Fruit fly (Drosophila melanogaster) whole organism, prepupa: ENCODE data around the gene Jhbp13.
A peak's percentile ranks its signal among the peaks of the same experiment; 100 is the strongest.

Source experiments
- Blimp-1 ChIP-seq: fragments of 200-800 bp; sonication (Bioruptor generic); optimal IDR thresholded peaks from 3 replicates; lab custom pipeline; 2017; ENCODE audit warnings: missing biosample characterization, missing genetic modification characterization, mild to moderate bottlenecking, moderate library complexity, missing genetic modification reagents
- CG10631 ChIP-seq: fragments of 200-800 bp; sonication (Bioruptor generic); optimal IDR thresholded peaks from 2 replicates; lab custom pipeline; 2016; ENCODE audit warnings: missing biosample characterization, missing genetic modification characterization
- CG15336 ChIP-seq: fragments of 200-800 bp; sonication (Bioruptor generic); IDR thresholded peaks from 2 replicates; pipeline ENCODE4 v1.3.6; 2022; ENCODE audit warnings: missing biosample characterization, missing genetic modification characterization
- CG1621 ChIP-seq: fragments of 200-800 bp; sonication (Bioruptor generic); optimal IDR thresholded peaks from 3 replicates; lab custom pipeline; 2018; ENCODE audit warnings: missing biosample characterization, mild to moderate bottlenecking, missing genetic modification characterization
- CG3032 ChIP-seq: fragments of 200-800 bp; optimal IDR thresholded peaks from 2 replicates; lab custom pipeline; 2019; ENCODE audit warnings: missing biosample characterization, mild to moderate bottlenecking, missing genetic modification characterization, moderate library complexity
- CG31627 ChIP-seq: fragments of 200-800 bp; sonication (Bioruptor generic); optimal IDR thresholded peaks from 3 replicates; lab custom pipeline; 2016; ENCODE audit warnings: missing biosample characterization, missing genetic modification characterization
- CG32006 ChIP-seq: fragments of 200-800 bp; sonication (Bioruptor generic); optimal IDR thresholded peaks from 3 replicates; lab custom pipeline; 2017; ENCODE audit warnings: missing biosample characterization, mild to moderate bottlenecking, missing genetic modification characterization
- CG34406 ChIP-seq: fragments of 200-800 bp; sonication (Bioruptor generic); optimal IDR thresholded peaks from 3 replicates; lab custom pipeline; 2016; ENCODE audit warnings: missing biosample characterization, missing genetic modification characterization
- CG3919 ChIP-seq: fragments of 200-800 bp; sonication (Bioruptor generic); optimal IDR thresholded peaks from 3 replicates; lab custom pipeline; 2016; ENCODE audit warnings: missing biosample characterization, missing genetic modification characterization
- CG4318 ChIP-seq: fragments of 200-800 bp; sonication (Bioruptor generic); optimal IDR thresholded peaks from 3 replicates; lab custom pipeline; 2017; ENCODE audit warnings: missing biosample characterization, mild to moderate bottlenecking, missing genetic modification characterization
- CG6163 ChIP-seq: fragments of 200-800 bp; sonication (Bioruptor generic); IDR thresholded peaks from 3 replicates; pipeline ENCODE4 v1.3.6; 2022; ENCODE audit warnings: missing biosample characterization, missing genetic modification characterization
- CG6276 ChIP-seq: fragments of 200-800 bp; sonication (Bioruptor generic); optimal IDR thresholded peaks from 2 replicates; lab custom pipeline; 2017; ENCODE audit warnings: missing biosample characterization, mild to moderate bottlenecking, missing genetic modification characterization
- CG6808 ChIP-seq: fragments of 200-800 bp; sonication (Bioruptor generic); optimal IDR thresholded peaks from 3 replicates; lab custom pipeline; 2017; ENCODE audit warnings: missing biosample characterization, missing genetic modification characterization, mild to moderate bottlenecking, moderate library complexity, missing genetic modification reagents
- CG6854 ChIP-seq: fragments of 200-800 bp; sonication (Bioruptor generic); optimal IDR thresholded peaks from 2 replicates; lab custom pipeline; 2017; ENCODE audit warnings: missing biosample characterization, mild to moderate bottlenecking, missing genetic modification characterization
- CG7368 ChIP-seq: fragments of 200-800 bp; sonication (Bioruptor generic); optimal IDR thresholded peaks from 3 replicates; lab custom pipeline; 2016; ENCODE audit warnings: missing biosample characterization, missing genetic modification characterization
- CG8119 ChIP-seq: fragments of 200-800 bp; sonication (Bioruptor generic); IDR thresholded peaks from 3 replicates; pipeline ENCODE4 v1.3.6; 2022; ENCODE audit warnings: missing biosample characterization, missing genetic modification characterization
- CG8319 ChIP-seq: fragments of 200-800 bp; sonication (Bioruptor generic); optimal IDR thresholded peaks from 3 replicates; lab custom pipeline; 2016; ENCODE audit warnings: missing biosample characterization, missing genetic modification characterization
- CG9139 ChIP-seq: fragments of 200-800 bp; sonication (Bioruptor generic); optimal IDR thresholded peaks from 3 replicates; lab custom pipeline; 2017; ENCODE audit warnings: missing biosample characterization, mild to moderate bottlenecking, missing genetic modification characterization
- Eip78C ChIP-seq: fragments of 200-800 bp; sonication (Bioruptor generic); peaks from one replicate; lab custom pipeline; 2016; ENCODE audit warnings: missing biosample characterization, missing genetic modification characterization
- Eip93F ChIP-seq: fragments of 200-800 bp; sonication (Bioruptor generic); optimal IDR thresholded peaks from 2 replicates; lab custom pipeline; 2016; ENCODE audit warnings: missing biosample characterization, mild to moderate bottlenecking, missing genetic modification characterization
- Ets21C ChIP-seq: fragments of 200-800 bp; sonication (Bioruptor generic); optimal IDR thresholded peaks from 3 replicates; lab custom pipeline; 2016; ENCODE audit warnings: missing biosample characterization, missing genetic modification characterization
- Hr38 ChIP-seq: sonication (Bioruptor generic); optimal IDR thresholded peaks from 2 replicates; lab custom pipeline; 2016; ENCODE audit warnings: missing biosample characterization, missing genetic modification characterization
- Hr4 ChIP-seq: fragments of 200-800 bp; sonication (Bioruptor generic); optimal IDR thresholded peaks from 3 replicates; lab custom pipeline; 2016; ENCODE audit warnings: missing biosample characterization, missing genetic modification characterization
- Sox102F ChIP-seq: fragments of 200-800 bp; sonication (Bioruptor generic); optimal IDR thresholded peaks from 2 replicates; lab custom pipeline; 2016; ENCODE audit warnings: missing biosample characterization, mild to moderate bottlenecking, missing genetic modification characterization
- Sox14 ChIP-seq: fragments of 200-800 bp; sonication (Bioruptor generic); optimal IDR thresholded peaks from 3 replicates; lab custom pipeline; 2016; ENCODE audit warnings: missing biosample characterization, missing genetic modification characterization
- acj6 ChIP-seq: fragments of 200-800 bp; sonication (Bioruptor generic); optimal IDR thresholded peaks from 3 replicates; lab custom pipeline; 2016; ENCODE audit warnings: missing biosample characterization, missing genetic modification characterization
- cyc ChIP-seq: fragments of 200-800 bp; sonication (Bioruptor generic); optimal IDR thresholded peaks from 3 replicates; lab custom pipeline; 2016; ENCODE audit warnings: missing biosample characterization, missing genetic modification characterization
- dac ChIP-seq: fragments of 200-800 bp; sonication (Bioruptor generic); optimal IDR thresholded peaks from 2 replicates; lab custom pipeline; 2017; ENCODE audit warnings: missing biosample characterization, mild to moderate bottlenecking, missing genetic modification characterization
- dsx ChIP-seq: fragments of 200-800 bp; optimal IDR thresholded peaks from 3 replicates; lab custom pipeline; 2019; ENCODE audit warnings: missing biosample characterization, mild to moderate bottlenecking, missing genetic modification characterization, moderate library complexity; ENCODE audit not compliant: poor library complexity, severe bottlenecking
- eg ChIP-seq: fragments of 200-800 bp; sonication (Bioruptor generic); IDR thresholded peaks from 3 replicates; pipeline ENCODE4 v1.3.6; 2022; ENCODE audit warnings: missing biosample characterization, missing genetic modification characterization
- esn ChIP-seq: fragments of 200-800 bp; sonication (Bioruptor generic); optimal IDR thresholded peaks from 2 replicates; lab custom pipeline; 2016; ENCODE audit warnings: missing biosample characterization, mild to moderate bottlenecking, missing genetic modification characterization, moderate library complexity
- fd59A ChIP-seq: fragments of 200-800 bp; sonication (Bioruptor generic); optimal IDR thresholded peaks from 2 replicates; lab custom pipeline; 2017; ENCODE audit warnings: missing biosample characterization, mild to moderate bottlenecking, missing genetic modification characterization, missing genetic modification reagents
- net ChIP-seq: fragments of 200-800 bp; sonication (Bioruptor generic); optimal IDR thresholded peaks from 3 replicates; lab custom pipeline; 2016; ENCODE audit warnings: missing biosample characterization, missing genetic modification characterization
- spab ChIP-seq: fragments of 200-800 bp; sonication (Bioruptor generic); optimal IDR thresholded peaks from 2 replicates; lab custom pipeline; 2017; ENCODE audit warnings: missing biosample characterization, mild to moderate bottlenecking, missing genetic modification characterization, missing genetic modification reagents
- ss ChIP-seq, 2 experiments: fragments of 200-800 bp; sonication (Bioruptor generic); optimal IDR thresholded peaks; 2 replicates in 1 of 2; 3 replicates in 1 of 2; lab custom pipeline; 2017 to 2018; ENCODE audit warnings: mild to moderate bottlenecking in 2 of 2, missing biosample characterization in 2 of 2, missing genetic modification characterization in 2 of 2, moderate library complexity in 1 of 2
- vri ChIP-seq: fragments of 200-800 bp; sonication (Bioruptor generic); optimal IDR thresholded peaks from 3 replicates; lab custom pipeline; 2016; ENCODE audit warnings: missing biosample characterization, mild to moderate bottlenecking, missing genetic modification characterization

Jhbp13 gene

DNA sequence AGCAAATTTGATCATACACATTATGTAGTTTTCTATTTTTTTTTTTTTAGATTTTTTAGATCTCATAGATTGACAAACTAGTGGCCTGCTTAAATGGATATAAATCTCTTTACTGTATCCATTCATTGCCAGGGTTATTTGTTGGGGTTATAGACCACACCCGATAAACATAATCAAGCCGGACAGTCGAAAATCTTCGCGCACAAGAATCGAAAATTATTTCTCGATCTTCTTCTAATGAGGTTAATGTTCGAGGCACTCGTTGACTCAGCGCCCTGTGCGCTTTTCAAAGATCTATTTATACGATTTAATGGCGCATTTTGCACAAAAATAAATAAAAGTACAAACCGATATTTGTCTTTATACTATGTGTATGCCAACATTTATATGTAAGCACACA lies 19.9 kb downstream of the Jhbp13 start, which contains the start of gene CG31730:
Gene CG31730, minus strand, starts transcription at position 101 of the 400 bp plus-strand sequence.
- TF ChIP-seq fd59A (GFP tag; lab: Kevin White, UChicago) (no peak), CG31627 (GFP tag; lab: Kevin White, UChicago) (no peak), net (GFP tag; lab: Kevin White, UChicago) (no peak), Hr38 (GFP tag; lab: Kevin White, UChicago) (no peak), spab (GFP tag; lab: Kevin White, UChicago) (no peak), acj6 (GFP tag; lab: Kevin White, UChicago) (no peak), Sox14 (GFP tag; lab: Kevin White, UChicago) (no peak), CG34406 (no peak), CG6276 (GFP tag; lab: Kevin White, UChicago) (no peak), Hr4 (no peak)

DNA sequence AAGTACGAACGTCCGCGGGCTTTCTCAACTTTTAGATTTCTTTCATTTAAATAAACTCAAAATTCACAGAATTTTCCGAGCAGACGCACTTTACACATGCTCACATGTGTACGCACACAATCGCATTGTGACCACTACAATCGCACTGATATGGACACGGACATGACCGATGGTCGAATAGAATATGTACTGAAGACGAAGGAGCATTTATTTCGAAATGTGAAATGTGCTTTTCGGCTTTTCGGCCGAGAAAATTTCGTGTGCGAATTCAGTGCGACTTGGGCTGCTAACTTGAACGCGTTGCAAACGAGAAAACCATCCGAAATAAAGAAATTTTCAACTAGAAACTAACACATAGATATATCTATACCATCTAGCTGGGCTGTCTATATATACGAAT lies 21.0 kb downstream of the Jhbp13 start, which contains the start of gene CG44085:
Gene CG44085, plus strand, starts transcription at position 269 of the 400 bp plus-strand sequence.
- no peak for TF ChIP-seq esn (GFP tag; lab: Kevin White, UChicago)

- TF ChIP-seq CG3032 (no peak), dsx (GFP tag; lab: Kevin White, UChicago) (no peak), Eip93F (GFP tag; lab: Kevin White, UChicago) (no peak), CG6808 (GFP tag; lab: Kevin White, UChicago) (no peak), CG1621 (tag; lab: Kevin White, UChicago) (no peak), Sox102F (no peak), CG6163 (GFP tag; lab: Robert Waterston, UW) (no peak), eg (GFP tag; lab: Robert Waterston, UW) (no peak), CG10631 (GFP tag; lab: Kevin White, UChicago) (no peak), CG7368 (GFP tag; lab: Kevin White, UChicago) (no peak), Ets21C (GFP tag; lab: Kevin White, UChicago) (no peak), CG6854 (GFP tag; lab: Kevin White, UChicago) (no peak), CG34406 (no peak), CG4318 (GFP tag; lab: Kevin White, UChicago) (no peak), CG8319 (GFP tag; lab: Kevin White, UChicago) (no peak)
- TF ChIP-seq, all 60 proteins: peak for 0
Observed at dm6 chr2L:13265776-13266175, 26.0 kb downstream of the Jhbp13 start, which contains the start of gene CG31848. Gene CG31848, minus strand, starts transcription at chr2L:13265876.

dm6 chr2L:13266627-13267026 lies 26.8 kb downstream of the Jhbp13 start:
- TF ChIP-seq ss (GFP tag; optimal IDR thresholded peaks at IDR 0.05; lab: Kevin White, UChicago) = peak in 1 of 2 experiments; percentile 75
- TF ChIP-seq CG34406 = no peak
- no peak for TF ChIP-seq CG7368 (GFP tag; lab: Kevin White, UChicago)
- TF ChIP-seq Blimp-1 = no peak
- no peak for TF ChIP-seq vri (GFP tag; lab: Kevin White, UChicago)
- TF ChIP-seq CG32006 (GFP tag; lab: Kevin White, UChicago) = peak; percentile 17
- peak; percentile 41 for TF ChIP-seq CG1621 (tag; lab: Kevin White, UChicago)
- peak; percentile 47; the same call in 1 of the 3 replicates for TF ChIP-seq eg (GFP tag; lab: Robert Waterston, UW)
- TF ChIP-seq CG9139 (GFP tag; lab: Kevin White, UChicago) = no peak
- peak; percentile 63 for TF ChIP-seq Eip78C (GFP tag; lab: Kevin White, UChicago)
- TF ChIP-seq CG15336 = no peak; the same call in 1 of the 2 replicates
- no peak for TF ChIP-seq CG4318 (GFP tag; lab: Kevin White, UChicago)
- TF ChIP-seq CG6808 (GFP tag; lab: Kevin White, UChicago) = peak; percentile 21
- peak; percentile 23 for TF ChIP-seq CG3032
- TF ChIP-seq CG8119 (GFP tag; lab: Robert Waterston, UW) = 0 out of 3 replicates have a peak, but pooled peaks have one; percentile 18
- no peak for TF ChIP-seq dac
- peak; percentile 27 for TF ChIP-seq CG3919 (GFP tag; lab: Kevin White, UChicago)
- TF ChIP-seq net (GFP tag; lab: Kevin White, UChicago) = no peak
- no peak for TF ChIP-seq cyc
- TF ChIP-seq, all 60 proteins: peak for 9
